Fruit fly (Drosophila melanogaster) Kc167 (cell line): Measurements from ENCODE around the gene faf.

ENCODE experiments used
- Myc ChIP-seq: fragments of >200 bp; optimal IDR thresholded peaks from 2 replicates; lab custom pipeline; 2017; ENCODE audit warnings: missing external identifiers
- h ChIP-seq: fragments of >200 bp; optimal IDR thresholded peaks from 3 replicates; lab custom pipeline; 2018; ENCODE audit warnings: missing external identifiers
- ttk ChIP-seq: sonication (Bioruptor generic); optimal IDR thresholded peaks from 2 replicates; lab custom pipeline; 2017; ENCODE audit warnings: missing external identifiers

DNA sequence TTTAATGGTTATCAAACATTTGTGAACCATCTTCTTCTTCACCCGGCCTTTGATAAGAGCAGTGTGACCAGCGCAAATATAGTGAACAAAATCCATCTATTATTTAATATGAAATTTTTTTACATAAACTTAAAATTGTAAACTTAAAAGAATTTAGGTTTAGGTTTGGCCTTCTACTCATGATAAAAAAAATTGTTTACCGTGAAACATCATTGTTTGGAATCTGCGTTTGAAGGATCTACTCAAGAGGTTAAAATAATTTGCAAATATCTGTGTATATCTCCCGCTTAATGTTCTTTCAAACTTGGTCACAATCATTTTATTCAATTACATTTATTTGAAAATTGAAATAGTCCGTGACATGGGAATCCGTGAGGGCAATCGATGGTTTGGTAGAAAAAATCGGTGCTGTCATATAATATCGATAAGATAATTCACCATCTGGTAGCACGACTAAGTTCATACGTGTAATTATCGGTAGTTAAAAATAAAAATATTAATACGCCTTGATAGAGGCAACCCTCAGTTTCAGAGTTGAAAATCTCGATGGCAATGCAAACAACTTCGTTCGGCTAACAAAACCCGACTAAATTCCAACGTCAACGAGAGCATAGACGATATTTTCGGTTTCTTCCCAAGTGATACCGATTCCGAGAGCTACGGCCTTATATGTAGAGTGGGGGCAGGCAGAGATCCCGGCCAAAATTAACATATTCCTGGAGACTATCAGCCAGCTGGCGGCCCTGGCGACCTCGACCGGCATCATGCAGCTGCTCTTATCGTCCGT lies 4.8 kb upstream of the faf start, which contains the start of the genes betaGlu and sip3:
- TF ChIP-seq ttk (lab: Kevin White, UChicago) (no peak), h (lab: Kevin White, UChicago) (no peak), Myc (lab: Kevin White, UChicago) (no peak)
